Worm (Caenorhabditis elegans) whole organism, mixed stage, embryonic: ENCODE results near the gene K01A12.4.
"Not testable (repeated sequence)": the region's sequence is repeated elsewhere in the genome, so short reads cannot be mapped to it uniquely, and the experiment has no call there.

Experiments used
- M03D4.4 ChIP-seq: sonication (generic microtip); optimal IDR thresholded peaks from 2 replicates; lab custom pipeline; 2017; ENCODE audit warnings: mild to moderate bottlenecking, missing genetic modification characterization, missing compliant biosample characterization
- bed-3 ChIP-seq: fragments of 200-800 bp; sonication (Bioruptor generic); optimal IDR thresholded peaks from 3 replicates; lab custom pipeline; 2018; ENCODE audit warnings: mild to moderate bottlenecking, missing genetic modification characterization, moderate library complexity, missing compliant biosample characterization
- blmp-1 ChIP-seq: fragments of 150-350 bp; optimal IDR thresholded peaks from 2 replicates; lab custom pipeline; 2014; ENCODE audit warnings: missing biosample characterization, missing genetic modification characterization
- ceh-39 ChIP-seq: fragments of 150-350 bp; optimal IDR thresholded peaks from 2 replicates; lab custom pipeline; 2014; ENCODE audit warnings: missing biosample characterization, missing genetic modification characterization
- ceh-43 ChIP-seq: fragments of 200-800 bp; sonication (Bioruptor generic); optimal IDR thresholded peaks from 2 replicates; lab custom pipeline; 2018; ENCODE audit warnings: mild to moderate bottlenecking, missing genetic modification characterization, moderate library complexity, missing compliant biosample characterization
- ceh-83 ChIP-seq: fragments of 200-800 bp; sonication (Bioruptor generic); optimal IDR thresholded peaks from 2 replicates; lab custom pipeline; 2018; ENCODE audit warnings: mild to moderate bottlenecking, missing genetic modification characterization, missing compliant biosample characterization
- ces-1 ChIP-seq: fragments of 150-350 bp; optimal IDR thresholded peaks from 2 replicates; lab custom pipeline; 2014; ENCODE audit warnings: missing biosample characterization, missing genetic modification reagents, missing genetic modification characterization
- cnd-1 ChIP-seq: fragments of 200-800 bp; sonication (Bioruptor generic); optimal IDR thresholded peaks from 2 replicates; lab custom pipeline; 2018; ENCODE audit warnings: mild to moderate bottlenecking, missing genetic modification characterization, missing compliant biosample characterization
- drap-1 ChIP-seq: fragments of 200-800 bp; sonication (Bioruptor generic); optimal IDR thresholded peaks from 3 replicates; lab custom pipeline; 2018; ENCODE audit warnings: mild to moderate bottlenecking, missing genetic modification characterization, missing compliant biosample characterization
- elt-1 ChIP-seq: sonication (generic microtip); optimal IDR thresholded peaks from 2 replicates; lab custom pipeline; 2017; ENCODE audit warnings: missing genetic modification characterization, mild to moderate bottlenecking, missing compliant biosample characterization, antibody characterized with exemption, moderate library complexity, borderline replicate concordance; ENCODE audit not compliant: insufficient read depth
- elt-3 ChIP-seq: fragments of 150-350 bp; optimal IDR thresholded peaks from 2 replicates; lab custom pipeline; 2014; ENCODE audit warnings: missing biosample characterization, missing genetic modification characterization
- flh-1 ChIP-seq: fragments of 200-800 bp; sonication (Bioruptor generic); optimal IDR thresholded peaks from 2 replicates; lab custom pipeline; 2018; ENCODE audit warnings: mild to moderate bottlenecking, missing genetic modification characterization, moderate library complexity, missing compliant biosample characterization
- ham-2 ChIP-seq: fragments of 200-800 bp; sonication (Bioruptor generic); optimal IDR thresholded peaks from 2 replicates; lab custom pipeline; 2018; ENCODE audit warnings: mild to moderate bottlenecking, missing genetic modification characterization, missing compliant biosample characterization
- hlh-1 ChIP-seq: fragments of 150-350 bp; optimal IDR thresholded peaks from 2 replicates; lab custom pipeline; 2014; ENCODE audit warnings: missing biosample characterization, missing genetic modification reagents, missing genetic modification characterization
- lin-13 ChIP-seq: fragments of 150-350 bp; optimal IDR thresholded peaks from 2 replicates; lab custom pipeline; 2014; ENCODE audit warnings: missing biosample characterization, missing genetic modification characterization
- lin-32 ChIP-seq: fragments of 200-800 bp; sonication (Bioruptor generic); optimal IDR thresholded peaks from 2 replicates; lab custom pipeline; 2018; ENCODE audit warnings: mild to moderate bottlenecking, missing genetic modification characterization, missing compliant biosample characterization
- lsy-2 ChIP-seq: fragments of 150-350 bp; optimal IDR thresholded peaks from 2 replicates; lab custom pipeline; 2014; ENCODE audit warnings: missing biosample characterization, missing genetic modification characterization
- mab-5 ChIP-seq: fragments of 150-350 bp; optimal IDR thresholded peaks from 2 replicates; lab custom pipeline; 2014; ENCODE audit warnings: missing biosample characterization, missing genetic modification characterization
- mep-1 ChIP-seq: fragments of 150-350 bp; optimal IDR thresholded peaks from 2 replicates; lab custom pipeline; 2017; ENCODE audit warnings: missing biosample characterization, missing genetic modification reagents, missing genetic modification characterization, inconsistent platforms
- mls-2 ChIP-seq: sonication (generic microtip); optimal IDR thresholded peaks from 2 replicates; lab custom pipeline; 2016; ENCODE audit warnings: mild to moderate bottlenecking, missing genetic modification characterization, moderate library complexity, missing compliant biosample characterization
- nhr-12 ChIP-seq: fragments of 150-350 bp; optimal IDR thresholded peaks from 2 replicates; lab custom pipeline; 2014; ENCODE audit warnings: missing biosample characterization, missing genetic modification characterization
- nhr-2 ChIP-seq: fragments of 150-350 bp; optimal IDR thresholded peaks from 2 replicates; lab custom pipeline; 2014; ENCODE audit warnings: missing biosample characterization, missing genetic modification characterization
- nhr-237 ChIP-seq: fragments of 150-350 bp; optimal IDR thresholded peaks from 2 replicates; lab custom pipeline; 2014; ENCODE audit warnings: missing biosample characterization, missing genetic modification characterization
- nhr-28 ChIP-seq: fragments of 150-350 bp; optimal IDR thresholded peaks from 2 replicates; lab custom pipeline; 2014; ENCODE audit warnings: missing biosample characterization, missing genetic modification characterization
- nhr-76 ChIP-seq: sonication (generic microtip); optimal IDR thresholded peaks from 2 replicates; lab custom pipeline; 2017; ENCODE audit warnings: missing biosample characterization, missing genetic modification characterization
- pha-4 ChIP-seq: fragments of 150-350 bp; optimal IDR thresholded peaks from 2 replicates; lab custom pipeline; 2018; ENCODE audit warnings: missing biosample characterization, missing genetic modification reagents, missing genetic modification characterization
- sem-2 ChIP-seq: fragments of 200-800 bp; sonication (Bioruptor generic); optimal IDR thresholded peaks from 2 replicates; lab custom pipeline; 2018; ENCODE audit warnings: mild to moderate bottlenecking, missing genetic modification characterization, missing compliant biosample characterization
- snpc-4 ChIP-seq: fragments of 150-350 bp; optimal IDR thresholded peaks from 2 replicates; lab custom pipeline; 2014; ENCODE audit warnings: missing biosample characterization, missing genetic modification characterization
- sptf-1 ChIP-seq: sonication (generic microtip); optimal IDR thresholded peaks from 2 replicates; lab custom pipeline; 2017; ENCODE audit warnings: mild to moderate bottlenecking, missing genetic modification characterization, moderate library complexity, missing compliant biosample characterization
- tbx-8 ChIP-seq: fragments of 200-800 bp; sonication (Bioruptor generic); optimal IDR thresholded peaks from 2 replicates; lab custom pipeline; 2018; ENCODE audit warnings: mild to moderate bottlenecking, missing genetic modification characterization, moderate library complexity, missing compliant biosample characterization
- unc-120 ChIP-seq: sonication (generic microtip); optimal IDR thresholded peaks from 2 replicates; lab custom pipeline; 2017; ENCODE audit warnings: missing genetic modification characterization, missing compliant biosample characterization; ENCODE audit not compliant: poor library complexity, severe bottlenecking
- unc-39 ChIP-seq: fragments of 150-350 bp; optimal IDR thresholded peaks from 2 replicates; lab custom pipeline; 2014; ENCODE audit warnings: missing biosample characterization, missing genetic modification characterization
- unc-62 ChIP-seq: fragments of 150-350 bp; optimal IDR thresholded peaks from 2 replicates; lab custom pipeline; 2014; ENCODE audit warnings: missing biosample characterization, missing genetic modification reagents, missing genetic modification characterization
- zip-8 ChIP-seq: fragments of 150-350 bp; optimal IDR thresholded peaks from 2 replicates; lab custom pipeline; 2014; ENCODE audit warnings: missing biosample characterization, missing genetic modification characterization
- ztf-11 ChIP-seq: fragments of 150-350 bp; optimal IDR thresholded peaks from 2 replicates; lab custom pipeline; 2014; ENCODE audit warnings: missing biosample characterization, missing genetic modification characterization

Gene K01A12.4

DNA sequence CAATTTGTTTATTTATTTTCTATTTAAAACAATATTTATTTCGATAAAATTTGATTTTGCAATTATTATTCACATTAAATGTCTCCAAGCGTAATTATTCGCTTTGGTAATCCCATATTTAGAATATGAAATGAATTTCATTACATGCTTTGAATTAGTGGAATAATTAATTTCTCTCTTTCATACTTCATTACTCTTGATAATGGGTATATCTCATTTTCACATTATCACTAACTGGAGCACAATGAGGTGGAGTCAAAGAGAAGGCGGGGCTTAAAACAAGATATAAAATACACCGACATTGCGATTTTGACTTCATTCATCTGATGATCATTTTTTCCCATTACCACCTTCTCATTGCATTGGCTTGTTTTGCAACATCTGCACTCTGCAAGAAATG lies at the start of gene K01A12.4:
Gene K01A12.4, plus strand, starts transcription at position 301 of the 400 bp plus-strand sequence.
- TF ChIP-seq cnd-1 (tag; lab: Kevin White, UChicago); M03D4.4; blmp-1: not testable (repeated sequence)

DNA sequence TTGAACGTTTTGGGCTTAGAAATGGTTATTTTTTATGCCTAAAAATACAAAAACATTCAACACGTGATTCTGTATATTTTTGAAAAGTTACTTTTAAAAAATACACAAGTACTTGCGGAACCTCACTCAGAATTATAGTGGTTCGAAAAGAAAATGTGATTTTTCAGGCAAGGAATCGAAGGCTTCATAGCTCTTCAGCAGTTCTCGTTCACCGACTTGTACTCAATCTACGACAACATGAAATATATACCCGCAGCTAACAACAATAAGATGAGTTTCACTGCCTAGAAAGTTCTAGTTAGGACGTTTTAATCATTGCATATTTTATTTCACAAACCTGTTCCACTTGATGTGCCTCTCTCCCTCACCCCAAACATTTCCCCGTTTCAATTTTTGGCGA lies 48.1 kb upstream of the K01A12.4 start:
- TF ChIP-seq M03D4.4 (no peak), mab-5 (tag; lab: Kevin White, UChicago) (no peak), cnd-1 (tag; lab: Kevin White, UChicago) (no peak), unc-120 (tag; lab: Kevin White, UChicago) (no peak), ces-1 (GFP tag; lab: Kevin White, UChicago) (no peak), unc-62 (GFP tag; lab: Kevin White, UChicago) (no peak), elt-3 (tag; lab: Kevin White, UChicago) (no peak), lin-32 (GFP tag; lab: Kevin White, UChicago) (no peak), lin-13 (tag; lab: Kevin White, UChicago) (no peak), lsy-2 (tag; lab: Kevin White, UChicago) (no peak), sem-2 (GFP tag; lab: Kevin White, UChicago) (no peak), unc-39 (tag; lab: Kevin White, UChicago) (no peak)

- TF ChIP-seq nhr-2 (no peak), elt-3 (tag; lab: Kevin White, UChicago) (no peak), ceh-43 (GFP tag; lab: Kevin White, UChicago) (no peak), bed-3 (GFP tag; lab: Kevin White, UChicago) (no peak), tbx-8 (no peak), ceh-83 (no peak), ham-2 (GFP tag; lab: Kevin White, UChicago) (peak; percentile 43)
These were observed 46.8 kb upstream of the K01A12.4 start for ce11 chrX:8563663-8564450.

- TF ChIP-seq mab-5 (tag; lab: Kevin White, UChicago) (no peak), ceh-83 (no peak), pha-4 (no peak), nhr-2 (no peak), nhr-237 (tag; lab: Kevin White, UChicago) (no peak), nhr-76 (tag; lab: Kevin White, UChicago) (no peak), hlh-1 (no peak), M03D4.4 (no peak), tbx-8 (no peak), ham-2 (GFP tag; lab: Kevin White, UChicago) (no peak), bed-3 (GFP tag; lab: Kevin White, UChicago) (no peak), cnd-1 (tag; lab: Kevin White, UChicago) (no peak), mls-2 (tag; lab: Kevin White, UChicago) (no peak), elt-1 (no peak), snpc-4 (tag; lab: Kevin White, UChicago) (no peak), sem-2 (GFP tag; lab: Kevin White, UChicago) (no peak)
These were observed 46.3 kb upstream of the K01A12.4 start for ce11 chrX:8564451-8564795.

ce11 chrX:8565810-8566416 lies 44.8 kb upstream of the K01A12.4 start:
- no peak for TF ChIP-seq flh-1
- TF ChIP-seq nhr-28 (tag; lab: Kevin White, UChicago): no peak
- no peak for TF ChIP-seq nhr-237 (tag; lab: Kevin White, UChicago)
- no peak for TF ChIP-seq elt-1
- TF ChIP-seq ham-2 (GFP tag; lab: Kevin White, UChicago): peak; percentile 11
- no peak for TF ChIP-seq sem-2 (GFP tag; lab: Kevin White, UChicago)
- peak; percentile 15 for TF ChIP-seq mls-2 (tag; lab: Kevin White, UChicago)
- no peak for TF ChIP-seq ceh-43 (GFP tag; lab: Kevin White, UChicago)
- no peak for TF ChIP-seq drap-1
- no peak for TF ChIP-seq mab-5 (tag; lab: Kevin White, UChicago)
- no peak for TF ChIP-seq nhr-2
- TF ChIP-seq M03D4.4: no peak
- TF ChIP-seq blmp-1: no peak
- TF ChIP-seq pha-4: no peak
- no peak for TF ChIP-seq elt-3 (tag; lab: Kevin White, UChicago)
- TF ChIP-seq mep-1 (tag; lab: Kevin White, UChicago): no peak
- TF ChIP-seq unc-120 (tag; lab: Kevin White, UChicago): peak; percentile 48
- no peak for TF ChIP-seq ceh-39 (tag; lab: Kevin White, UChicago)
- TF ChIP-seq hlh-1: peak; percentile 28
- peak; percentile 46 for TF ChIP-seq ces-1 (GFP tag; lab: Kevin White, UChicago)
- TF ChIP-seq sptf-1 (tag; lab: Kevin White, UChicago): peak; percentile 36
- TF ChIP-seq lsy-2 (tag; lab: Kevin White, UChicago): peak; percentile 17
- no peak for TF ChIP-seq bed-3 (GFP tag; lab: Kevin White, UChicago)
- no peak for TF ChIP-seq tbx-8
- TF ChIP-seq nhr-76 (tag; lab: Kevin White, UChicago): no peak
- TF ChIP-seq unc-62 (GFP tag; lab: Kevin White, UChicago): peak; percentile 65
- no peak for TF ChIP-seq snpc-4 (tag; lab: Kevin White, UChicago)
- TF ChIP-seq zip-8 (tag; lab: Kevin White, UChicago): no peak
- no peak for TF ChIP-seq unc-39 (tag; lab: Kevin White, UChicago)
- no peak for TF ChIP-seq ztf-11 (tag; lab: Kevin White, UChicago)
- TF ChIP-seq lin-13 (tag; lab: Kevin White, UChicago): no peak
- TF ChIP-seq ceh-83: no peak
- no peak for TF ChIP-seq lin-32 (GFP tag; lab: Kevin White, UChicago)
- peak; percentile 10 for TF ChIP-seq cnd-1 (tag; lab: Kevin White, UChicago)
- no peak for TF ChIP-seq nhr-12
